Worm (Caenorhabditis elegans) whole organism, L4/young adult: ENCODE results near the gene snpc-3.4.
A peak's percentile ranks its signal among the peaks of the same experiment; 100 is the strongest.

Experiments
- W03F9.2 ChIP-seq: fragments of 150-350 bp; optimal IDR thresholded peaks from 2 replicates; lab custom pipeline; 2014; ENCODE audit warnings: missing biosample characterization, missing genetic modification characterization
- dao-5 ChIP-seq: sonication (generic microtip); optimal IDR thresholded peaks from 2 replicates; lab custom pipeline; 2016; ENCODE audit warnings: missing genotype, missing genetic modification characterization, moderate library complexity, missing compliant biosample characterization
- him-1 ChIP-seq: sonication (generic microtip); optimal IDR thresholded peaks from 2 replicates; lab custom pipeline; 2016; ENCODE audit warnings: missing genotype, missing genetic modification reagents, missing genetic modification characterization, missing compliant biosample characterization

Gene snpc-3.4

DNA sequence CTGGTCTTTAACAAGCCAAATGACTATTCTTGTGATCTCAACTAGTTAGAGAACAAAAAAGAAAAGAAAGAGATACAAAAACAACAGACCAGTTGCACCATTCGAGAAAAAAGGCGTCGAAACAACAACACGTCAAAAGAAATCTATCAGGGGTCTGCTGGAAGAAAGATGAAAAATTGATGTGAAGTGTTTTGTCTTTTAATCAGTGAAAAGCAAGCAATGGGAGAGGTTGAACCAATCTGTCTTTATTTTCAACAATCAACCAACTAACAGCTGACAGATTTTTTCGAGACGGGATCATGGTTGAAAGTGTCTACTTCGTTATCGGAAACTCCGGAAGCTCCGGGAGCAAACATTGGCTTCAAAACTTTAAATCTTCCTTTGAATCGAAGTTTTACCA is 25.4 kb upstream of the snpc-3.4 start:
- TF ChIP-seq him-1 (tag; lab: Kevin White, UChicago) = no peak
- no peak for TF ChIP-seq W03F9.2 (tag; lab: Kevin White, UChicago)
- no peak for TF ChIP-seq dao-5 (tag; lab: Kevin White, UChicago)

DNA sequence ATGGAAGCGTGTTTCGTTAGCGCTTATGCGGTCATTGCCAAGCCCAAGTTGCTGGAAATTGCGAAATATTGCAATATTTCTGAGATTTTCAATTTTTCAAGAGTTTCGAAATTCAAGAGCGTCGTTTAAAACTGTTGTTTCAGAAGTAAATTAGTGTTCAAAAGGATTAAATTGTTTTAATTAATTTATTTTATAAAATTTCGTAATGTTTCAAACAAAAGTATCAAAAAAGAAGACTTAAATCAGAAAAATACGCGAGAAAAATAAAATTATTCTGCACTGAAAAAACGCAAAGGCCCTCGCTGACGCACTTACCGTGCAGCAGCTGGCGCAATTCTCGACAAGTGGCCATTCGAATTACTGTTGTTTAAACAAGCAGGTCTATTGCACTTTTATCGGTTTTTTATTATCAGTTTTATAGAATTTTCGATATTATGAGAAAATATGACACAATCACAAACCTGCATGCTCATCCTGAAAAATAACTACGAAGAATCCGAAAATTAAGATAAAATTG is 15.7 kb upstream of the snpc-3.4 start, which contains the start of gene tif-1A:
TSS of gene tif-1A (minus strand) at position 51 of the 517 bp plus-strand sequence.
- peak; percentile 81 for TF ChIP-seq W03F9.2 (tag; lab: Kevin White, UChicago)
- no peak for TF ChIP-seq dao-5 (tag; lab: Kevin White, UChicago)
- TF ChIP-seq him-1 (tag; lab: Kevin White, UChicago) = peak; percentile 32

DNA sequence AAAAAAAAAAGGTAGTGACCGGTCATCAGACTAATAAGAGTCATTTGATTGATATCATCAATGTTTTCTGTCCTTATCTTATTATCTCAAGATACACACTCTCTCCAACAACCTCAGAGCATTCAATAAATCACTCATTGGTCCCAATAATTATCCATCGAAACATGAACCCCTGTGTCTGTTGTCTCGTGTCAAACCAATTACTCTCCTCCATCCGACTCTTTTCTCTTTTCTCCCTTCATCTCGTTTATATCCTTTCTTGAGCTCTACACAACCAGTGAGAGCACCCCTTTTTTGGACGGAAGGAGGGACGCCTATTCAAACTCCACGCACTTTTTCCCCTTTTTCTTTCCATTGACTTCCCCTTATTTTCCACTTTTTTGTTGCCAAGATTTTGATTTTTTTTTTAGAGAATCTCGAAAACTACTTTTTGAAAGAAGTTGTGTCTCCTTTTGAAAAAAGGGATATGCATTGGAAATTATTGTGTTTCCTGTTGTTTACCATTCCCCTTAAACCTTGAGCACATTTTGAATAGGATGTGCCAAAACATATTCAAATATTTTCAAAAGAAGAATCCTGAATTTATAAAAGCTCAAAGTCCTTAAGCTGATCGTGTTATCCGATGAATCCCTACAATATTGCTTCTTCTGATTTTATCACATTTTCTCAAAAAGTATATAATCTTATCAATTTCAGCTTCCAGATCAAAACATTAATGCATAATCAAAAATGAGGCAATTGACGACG is 14.2 kb upstream of the snpc-3.4 start, which contains the start of gene pxd-1:
TSS of gene pxd-1 (plus strand) at position 697 of the 747 bp plus-strand sequence.
- TF ChIP-seq W03F9.2 (tag; lab: Kevin White, UChicago) (no peak), him-1 (tag; lab: Kevin White, UChicago) (no peak), dao-5 (tag; lab: Kevin White, UChicago) (no peak)

DNA sequence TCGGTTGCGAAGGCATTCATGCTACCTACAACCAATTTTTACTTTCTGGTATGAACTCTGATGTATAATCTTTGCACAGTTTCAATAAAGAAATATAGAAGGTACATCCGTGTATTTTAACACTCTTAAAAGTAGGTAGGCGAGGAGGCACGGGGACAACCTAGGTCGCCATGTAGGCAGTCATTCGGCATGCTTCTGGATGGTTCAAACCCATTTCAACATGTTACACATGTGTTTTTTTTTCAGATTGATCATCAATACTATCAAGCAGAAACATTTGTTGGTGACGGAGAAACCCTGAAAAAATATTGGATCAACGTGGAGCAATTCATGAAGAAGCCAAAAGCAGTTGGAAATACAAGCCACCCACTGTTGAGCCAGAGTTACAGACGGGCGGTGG is 12.8 kb upstream of the snpc-3.4 start:
- TF ChIP-seq W03F9.2 (tag; lab: Kevin White, UChicago) = no peak
- TF ChIP-seq dao-5 (tag; lab: Kevin White, UChicago) = no peak
- TF ChIP-seq him-1 (tag; lab: Kevin White, UChicago) = no peak

DNA sequence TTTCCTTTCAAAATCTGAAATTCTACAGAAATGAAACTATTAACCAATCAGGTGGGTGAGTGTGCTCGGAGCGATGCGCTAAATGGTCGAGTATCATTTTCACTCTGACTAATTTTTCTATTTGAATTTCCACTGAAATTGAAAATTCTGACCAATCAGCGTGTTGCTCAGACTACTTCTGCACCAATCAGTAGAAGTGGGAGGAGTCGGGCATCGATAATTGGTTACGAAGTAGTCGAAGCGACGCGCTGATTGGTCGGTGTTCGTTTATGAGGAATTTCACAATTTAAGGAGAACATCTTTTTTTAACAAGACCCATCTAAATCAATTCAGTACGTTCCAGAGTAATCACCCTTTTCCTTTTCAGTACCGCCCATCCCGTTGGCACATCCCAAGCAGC is 10.7 kb upstream of the snpc-3.4 start:
- TF ChIP-seq him-1 (tag; lab: Kevin White, UChicago) = no peak
- TF ChIP-seq W03F9.2 (tag; lab: Kevin White, UChicago) = no peak
- TF ChIP-seq dao-5 (tag; lab: Kevin White, UChicago) = no peak

DNA sequence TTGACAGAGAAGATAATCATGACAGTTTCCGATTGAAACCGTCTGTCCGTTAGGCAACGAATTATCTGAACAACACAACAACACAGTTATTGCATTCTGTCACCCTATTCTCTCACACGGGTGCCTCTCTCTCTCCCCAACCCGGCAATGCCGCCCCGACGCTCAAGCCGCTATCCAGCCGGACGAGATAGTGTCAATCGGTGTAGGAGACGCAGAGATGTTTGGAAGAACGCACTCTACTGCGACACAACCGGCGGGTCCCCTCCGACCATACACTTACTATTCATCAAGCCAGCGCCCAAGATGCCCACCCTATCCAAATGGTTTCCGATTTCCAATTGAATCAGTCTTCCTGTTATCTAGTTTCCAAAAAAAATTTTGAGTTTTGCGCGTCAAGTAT is 9.7 kb upstream of the snpc-3.4 start:
- no peak for TF ChIP-seq him-1 (tag; lab: Kevin White, UChicago)
- no peak for TF ChIP-seq W03F9.2 (tag; lab: Kevin White, UChicago)
- TF ChIP-seq dao-5 (tag; lab: Kevin White, UChicago) = no peak

DNA sequence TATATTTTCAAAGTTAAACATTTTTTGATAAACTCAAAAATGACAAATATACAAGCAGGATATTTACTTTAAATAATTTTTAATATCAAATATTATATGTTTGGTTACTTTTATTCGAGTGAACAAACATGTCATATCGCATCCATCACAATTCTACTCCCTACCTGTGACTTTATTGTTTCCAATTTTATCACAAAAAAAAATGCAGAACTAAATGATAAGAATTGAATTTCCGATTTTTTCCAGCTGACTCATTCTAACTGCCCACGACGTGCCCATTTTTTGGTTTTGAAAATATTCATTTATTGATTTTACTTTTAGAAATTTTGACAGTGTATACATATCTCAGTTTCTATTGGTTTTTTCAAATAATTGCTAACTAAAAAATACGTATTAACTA is 8.8 kb upstream of the snpc-3.4 start:
- no peak for TF ChIP-seq dao-5 (tag; lab: Kevin White, UChicago)
- TF ChIP-seq W03F9.2 (tag; lab: Kevin White, UChicago) = no peak
- TF ChIP-seq him-1 (tag; lab: Kevin White, UChicago) = no peak

DNA sequence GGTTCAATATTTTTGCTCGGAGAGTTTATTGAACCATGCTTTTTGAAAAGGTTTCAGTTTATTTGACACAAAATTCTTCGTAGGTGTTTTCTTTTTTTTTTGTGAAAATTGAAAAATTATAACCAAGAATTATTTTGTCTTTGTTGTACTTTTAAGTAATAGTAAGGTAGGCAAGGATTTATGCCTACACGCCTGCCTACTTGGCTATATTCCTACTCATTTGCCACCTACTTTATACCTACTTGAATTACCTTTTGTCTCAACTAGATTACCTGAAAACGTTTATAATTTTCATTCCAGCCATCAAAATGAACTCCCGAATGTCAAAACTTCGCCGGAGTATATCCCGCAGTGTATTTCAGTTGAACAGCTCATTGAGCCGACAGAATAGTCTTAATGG is 7.8 kb upstream of the snpc-3.4 start, which contains the start of gene C36E8.4:
TSS of gene C36E8.4 (plus strand) at position 301 of the 400 bp plus-strand sequence.
- TF ChIP-seq dao-5 (tag; lab: Kevin White, UChicago) (no peak), him-1 (tag; lab: Kevin White, UChicago) (no peak), W03F9.2 (tag; lab: Kevin White, UChicago) (no peak)

DNA sequence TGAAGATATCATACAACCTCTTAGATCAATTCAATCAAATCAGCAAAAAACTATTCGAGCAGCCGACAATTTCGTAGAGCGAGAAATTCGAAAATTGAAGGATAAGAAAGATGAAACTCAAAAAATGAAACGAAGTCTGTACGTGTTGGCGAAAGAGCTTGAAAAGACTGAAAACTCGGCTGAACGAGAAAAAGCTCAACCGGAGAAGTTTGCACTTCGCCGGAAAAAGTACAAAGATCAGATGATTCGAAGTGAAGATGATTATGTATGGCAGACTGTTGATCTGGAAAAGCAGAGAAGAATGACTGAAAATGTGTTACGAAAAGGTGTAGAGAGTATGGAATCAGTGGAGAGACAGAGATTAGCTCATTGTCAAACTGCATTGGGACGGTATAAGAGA is 6.8 kb upstream of the snpc-3.4 start:
- TF ChIP-seq dao-5 (tag; lab: Kevin White, UChicago) (no peak), him-1 (tag; lab: Kevin White, UChicago) (no peak), W03F9.2 (tag; lab: Kevin White, UChicago) (no peak)

DNA sequence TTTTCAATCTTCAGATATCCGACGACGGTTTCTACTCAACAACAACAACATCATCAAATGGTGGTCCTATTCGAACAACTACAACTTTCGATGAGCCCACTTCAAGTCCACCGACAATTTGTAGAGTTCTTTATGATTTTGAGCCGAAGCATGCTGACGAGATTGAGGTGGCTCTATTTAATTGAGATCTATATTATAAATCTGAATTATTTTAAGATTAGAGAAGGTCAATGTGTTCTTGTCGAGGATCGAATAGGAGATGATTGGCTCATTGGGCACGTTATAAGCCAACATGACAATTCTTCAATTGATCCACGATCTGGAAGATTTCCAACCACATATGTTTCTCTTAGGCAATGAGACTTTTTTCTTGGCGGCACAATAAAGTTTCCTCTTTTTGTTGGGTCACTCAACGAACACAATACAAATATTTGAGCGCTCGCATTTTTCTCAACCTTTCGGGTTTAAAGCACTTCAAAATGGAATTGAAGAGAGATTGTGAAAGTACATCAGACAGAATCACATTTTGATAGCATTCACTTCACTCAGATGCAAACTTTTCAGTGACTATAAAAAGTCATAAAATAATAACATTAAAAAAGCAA is 4.4 kb upstream of the snpc-3.4 start:
- TF ChIP-seq dao-5 (tag; lab: Kevin White, UChicago) (no peak), W03F9.2 (tag; lab: Kevin White, UChicago) (no peak), him-1 (tag; lab: Kevin White, UChicago) (no peak)

DNA sequence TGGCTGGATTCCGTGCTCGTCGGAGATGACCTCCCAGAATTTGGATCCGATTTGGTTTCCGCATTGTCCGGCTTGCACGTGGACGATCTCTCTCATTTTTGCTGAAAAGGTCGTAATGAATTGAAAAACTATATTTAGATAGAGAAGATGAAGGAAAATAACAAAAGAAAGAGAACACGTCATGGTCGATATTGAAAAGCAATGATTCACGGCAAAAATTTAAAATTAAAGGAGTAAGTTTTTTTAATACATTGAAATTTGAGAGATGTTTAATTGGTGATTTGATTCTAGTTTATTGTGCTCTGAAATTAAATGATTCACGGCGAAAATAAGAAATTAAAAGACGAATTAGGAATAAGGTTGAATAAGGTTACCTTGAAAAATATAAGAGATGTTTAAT is 2.3 kb upstream of the snpc-3.4 start, which contains the start of gene tbb-2:
TSS of gene tbb-2 (minus strand) at position 101 of the 400 bp plus-strand sequence.
- no peak for TF ChIP-seq dao-5 (tag; lab: Kevin White, UChicago)
- TF ChIP-seq him-1 (tag; lab: Kevin White, UChicago) = no peak
- TF ChIP-seq W03F9.2 (tag; lab: Kevin White, UChicago) = no peak

DNA sequence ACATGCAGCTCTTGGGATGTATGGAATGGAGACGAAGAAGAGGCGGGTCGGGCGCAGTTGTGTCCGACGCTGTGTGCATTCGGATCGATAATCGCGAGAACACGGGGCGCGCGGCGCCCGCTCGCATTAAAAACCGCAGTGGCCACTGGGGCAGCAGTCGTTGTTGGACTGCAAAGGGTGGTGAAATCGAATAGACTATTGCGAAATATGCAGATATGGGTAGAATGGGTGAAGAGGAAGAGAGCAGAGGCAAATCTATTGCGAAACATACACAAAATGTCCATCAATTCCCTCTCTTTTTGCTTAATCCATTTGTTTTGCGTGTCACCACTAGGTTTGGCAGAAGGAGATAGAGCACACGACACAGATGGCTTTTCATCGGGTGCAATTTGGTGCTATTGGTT is 1.7 kb upstream of the snpc-3.4 start:
- TF ChIP-seq dao-5 (tag; lab: Kevin White, UChicago) = no peak
- peak; percentile 79 for TF ChIP-seq him-1 (tag; lab: Kevin White, UChicago)
